Fruit fly (Drosophila melanogaster) whole organism, pupa: ENCODE results near the gene Pnn.
A peak's percentile ranks its signal among the peaks of the same experiment; 100 is the strongest.
"Not testable (repeated sequence)": the region's sequence is repeated elsewhere in the genome, so short reads cannot be mapped to it uniquely, and the experiment has no call there.

Experiments
- CG10348 ChIP-seq: fragments of 200-800 bp; sonication (Bioruptor generic); IDR thresholded peaks from 2 replicates; pipeline ENCODE4 v1.3.6; 2022; ENCODE audit warnings: missing biosample characterization, missing genetic modification characterization
- CG12605 ChIP-seq: fragments of 200-800 bp; sonication (Bioruptor generic); IDR thresholded peaks from 2 replicates; pipeline ENCODE4 v1.3.6; 2022; ENCODE audit warnings: missing biosample characterization, missing genetic modification characterization
- CG13204 ChIP-seq: fragments of 200-800 bp; sonication (Bioruptor generic); optimal IDR thresholded peaks from 2 replicates; lab custom pipeline; 2018; ENCODE audit warnings: missing biosample characterization, mild to moderate bottlenecking, missing genetic modification characterization, moderate library complexity
- CG14655 ChIP-seq: fragments of 200-800 bp; sonication (Bioruptor generic); optimal IDR thresholded peaks from 3 replicates; lab custom pipeline; 2017; ENCODE audit warnings: mild to moderate bottlenecking, missing biosample characterization, missing genetic modification reagents, missing genetic modification characterization
- CG15710 ChIP-seq: fragments of 200-800 bp; sonication (Bioruptor generic); optimal IDR thresholded peaks from 2 replicates; lab custom pipeline; 2018; ENCODE audit warnings: missing biosample characterization, mild to moderate bottlenecking, missing genetic modification characterization, moderate library complexity
- CG17806 ChIP-seq: fragments of 200-800 bp; sonication (Bioruptor generic); optimal IDR thresholded peaks from 2 replicates; lab custom pipeline; 2018; ENCODE audit warnings: missing biosample characterization, mild to moderate bottlenecking, missing genetic modification characterization, moderate library complexity
- CG32121 ChIP-seq: fragments of 200-800 bp; sonication (Bioruptor generic); IDR thresholded peaks from 2 replicates; pipeline ENCODE4 v1.3.6; 2022; ENCODE audit warnings: missing biosample characterization, missing genetic modification characterization
- CG34367 ChIP-seq: fragments of 200-800 bp; sonication (Bioruptor generic); optimal IDR thresholded peaks from 2 replicates; lab custom pipeline; 2018; ENCODE audit warnings: missing biosample characterization, mild to moderate bottlenecking, missing genetic modification characterization
- CG4496 ChIP-seq: fragments of 200-800 bp; sonication (Bioruptor generic); IDR thresholded peaks from 3 replicates; pipeline ENCODE4 v1.3.6; 2022; ENCODE audit warnings: missing biosample characterization, missing genetic modification characterization
- CG8159 ChIP-seq: fragments of 200-800 bp; sonication (Bioruptor generic); optimal IDR thresholded peaks from 3 replicates; lab custom pipeline; 2018; ENCODE audit warnings: missing biosample characterization, mild to moderate bottlenecking, missing genetic modification characterization, moderate library complexity
- CG8301 ChIP-seq: fragments of 200-800 bp; sonication (Bioruptor generic); optimal IDR thresholded peaks from 2 replicates; lab custom pipeline; 2018; ENCODE audit warnings: missing biosample characterization, mild to moderate bottlenecking, missing genetic modification characterization
- CG9948 ChIP-seq: fragments of 200-800 bp; sonication (Bioruptor generic); optimal IDR thresholded peaks from 2 replicates; lab custom pipeline; 2018; ENCODE audit warnings: missing biosample characterization, mild to moderate bottlenecking, missing genetic modification characterization, moderate library complexity
- D1 ChIP-seq: fragments of 200-800 bp; sonication (Bioruptor generic); optimal IDR thresholded peaks from 2 replicates; lab custom pipeline; 2018; ENCODE audit warnings: missing biosample characterization, mild to moderate bottlenecking, missing genetic modification characterization, moderate library complexity
- EcR ChIP-seq: fragments of 200-800 bp; sonication (Bioruptor generic); optimal IDR thresholded peaks from 3 replicates; lab custom pipeline; 2019; ENCODE audit warnings: missing biosample characterization, missing genetic modification characterization, mild to moderate bottlenecking, moderate library complexity, missing genetic modification reagents
- Ets98B ChIP-seq: fragments of 200-800 bp; sonication (Bioruptor generic); IDR thresholded peaks from 2 replicates; pipeline ENCODE4 v1.3.6; 2022; ENCODE audit warnings: missing biosample characterization, missing genetic modification characterization
- Pif1A ChIP-seq: fragments of 200-800 bp; sonication (Bioruptor generic); optimal IDR thresholded peaks from 3 replicates; lab custom pipeline; 2016; ENCODE audit warnings: missing biosample characterization, missing genetic modification characterization
- Pif1B ChIP-seq: fragments of 200-800 bp; sonication (Bioruptor generic); optimal IDR thresholded peaks from 3 replicates; lab custom pipeline; 2016; ENCODE audit warnings: missing biosample characterization, missing genetic modification characterization
- Snoo ChIP-seq: fragments of 200-800 bp; sonication (Bioruptor generic); optimal IDR thresholded peaks from 3 replicates; lab custom pipeline; 2017; ENCODE audit warnings: missing biosample characterization, mild to moderate bottlenecking, missing genetic modification characterization, inconsistent platforms
- fd96Ca ChIP-seq: fragments of 200-800 bp; sonication (Bioruptor generic); IDR thresholded peaks from 3 replicates; pipeline ENCODE4 v1.3.6; 2022; ENCODE audit warnings: missing biosample characterization, missing genetic modification characterization
- gl ChIP-seq: fragments of 200-800 bp; sonication (Bioruptor generic); optimal IDR thresholded peaks from 2 replicates; lab custom pipeline; 2018; ENCODE audit warnings: missing biosample characterization, mild to moderate bottlenecking, missing genetic modification characterization
- rn ChIP-seq: fragments of 200-800 bp; sonication (Bioruptor generic); IDR thresholded peaks from 2 replicates; pipeline ENCODE4 v1.3.6; 2022; ENCODE audit warnings: missing biosample characterization, missing genetic modification characterization

Pnn gene

DNA sequence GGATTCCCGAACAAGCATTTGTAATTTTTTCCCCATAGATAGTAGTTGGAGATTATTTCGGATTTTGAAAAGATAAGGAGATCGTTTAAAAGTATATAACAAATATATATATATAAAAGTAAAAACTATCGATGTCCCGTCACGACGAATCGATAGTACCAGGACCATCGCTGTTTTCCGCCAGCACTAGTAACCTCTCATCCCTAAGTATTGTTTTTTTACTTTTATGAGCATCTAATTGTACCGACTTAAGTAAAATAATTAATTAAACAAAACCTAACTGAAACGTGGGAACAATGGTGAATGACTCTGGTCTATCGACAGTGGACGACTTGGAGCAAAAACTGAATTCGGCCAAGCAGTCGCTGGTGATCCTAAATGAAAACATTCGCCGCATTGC lies at the start of gene Pnn:
Pnn (plus strand) TSS at position 187 of the 400 bp plus-strand sequence.
- TF ChIP-seq CG10348 (GFP tag; lab: Robert Waterston, UW) (no peak), Pif1A (GFP tag; lab: Kevin White, UChicago) (no peak), CG32121 (GFP tag; lab: Robert Waterston, UW) (no peak), gl (tag; lab: Kevin White, UChicago) (no peak), CG17806 (tag; lab: Kevin White, UChicago) (no peak), CG12605 (GFP tag; lab: Robert Waterston, UW) (no peak), EcR (GFP tag; lab: Kevin White, UChicago) (no peak), CG8159 (tag; lab: Kevin White, UChicago) (no peak), CG13204 (GFP tag; lab: Kevin White, UChicago) (no peak), Pif1B (GFP tag; lab: Kevin White, UChicago) (no peak), rn (GFP tag; lab: Robert Waterston, UW) (no peak), CG9948 (tag; lab: Kevin White, UChicago) (no peak), CG4496 (GFP tag; lab: Robert Waterston, UW) (no peak)

- TF ChIP-seq CG8159 (tag; lab: Kevin White, UChicago); CG34367 (tag; lab: Kevin White, UChicago); CG13204 (GFP tag; lab: Kevin White, UChicago): not testable (repeated sequence)
Observed at dm6 chr3R:9692675-9693129, 48.0 kb upstream of the Pnn start, which contains the start of the genes Unc-115b, p24-2 and CG32939. Unc-115b (minus strand) TSS chr3R:9692775. p24-2 (minus strand) TSS chr3R:9692794. CG32939 (plus strand) TSS chr3R:9693079.

- no peak for TF ChIP-seq CG8159 (tag; lab: Kevin White, UChicago)
- TF ChIP-seq Snoo = no peak
- TF ChIP-seq EcR (GFP tag; lab: Kevin White, UChicago) = no peak
- no peak for TF ChIP-seq CG9948 (tag; lab: Kevin White, UChicago)
- no peak for TF ChIP-seq CG12605 (GFP tag; lab: Robert Waterston, UW)
- no peak for TF ChIP-seq CG15710
- no peak for TF ChIP-seq Ets98B
- TF ChIP-seq CG17806 (tag; lab: Kevin White, UChicago) = no peak
- TF ChIP-seq Pif1B (GFP tag; lab: Kevin White, UChicago) = no peak
- no peak for TF ChIP-seq rn (GFP tag; lab: Robert Waterston, UW)
Observed at dm6 chr3R:9694999-9695398, 45.7 kb upstream of the Pnn start.

DNA sequence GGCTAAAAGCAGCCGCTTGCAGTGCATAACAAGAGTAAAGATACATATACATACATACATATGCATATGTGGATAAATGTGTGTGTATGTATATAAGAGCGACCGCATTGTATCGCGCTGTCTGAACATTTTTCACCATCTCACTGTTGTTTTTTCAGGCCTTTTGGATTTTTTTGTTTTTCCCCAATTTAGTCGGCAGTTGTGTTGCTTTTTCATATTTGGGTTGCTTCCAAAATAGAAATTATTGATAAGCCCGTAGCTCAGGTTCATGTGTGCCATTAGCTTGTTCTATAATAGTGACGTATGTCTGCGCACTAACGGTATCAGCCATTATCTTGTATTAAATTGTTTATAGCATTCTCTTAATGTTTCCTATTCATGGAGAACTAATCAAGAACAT lies 40.2 kb upstream of the Pnn start:
- TF ChIP-seq CG15710 = no peak
- no peak for TF ChIP-seq Ets98B
- TF ChIP-seq CG13204 (GFP tag; lab: Kevin White, UChicago) = no peak
- no peak for TF ChIP-seq fd96Ca (GFP tag; lab: Robert Waterston, UW)
- TF ChIP-seq CG8301 = no peak

- TF ChIP-seq CG10348 (GFP tag; lab: Robert Waterston, UW) = no peak
- no peak for TF ChIP-seq D1 (tag; lab: Kevin White, UChicago)
- TF ChIP-seq Snoo = no peak
- TF ChIP-seq CG34367 (tag; lab: Kevin White, UChicago) = no peak
- TF ChIP-seq EcR (GFP tag; lab: Kevin White, UChicago) = no peak
- TF ChIP-seq CG4496 (GFP tag; lab: Robert Waterston, UW) = no peak
- no peak for TF ChIP-seq CG8301
- TF ChIP-seq CG17806 (tag; lab: Kevin White, UChicago) = no peak
- no peak for TF ChIP-seq fd96Ca (GFP tag; lab: Robert Waterston, UW)
- TF ChIP-seq Pif1B (GFP tag; lab: Kevin White, UChicago) = no peak
- TF ChIP-seq Ets98B = no peak
- no peak for TF ChIP-seq CG13204 (GFP tag; lab: Kevin White, UChicago)
- no peak for TF ChIP-seq CG32121 (GFP tag; lab: Robert Waterston, UW)
- TF ChIP-seq CG8159 (tag; lab: Kevin White, UChicago) = no peak
- TF ChIP-seq CG14655 (GFP tag; lab: Kevin White, UChicago) = no peak
Observed at dm6 chr3R:9701148-9701703, 39.5 kb upstream of the Pnn start.

- no peak for TF ChIP-seq Snoo
- no peak for TF ChIP-seq fd96Ca (GFP tag; lab: Robert Waterston, UW)
- TF ChIP-seq EcR (GFP tag; lab: Kevin White, UChicago) = peak; percentile 30
- TF ChIP-seq Ets98B = no peak
- no peak for TF ChIP-seq CG8159 (tag; lab: Kevin White, UChicago)
- no peak for TF ChIP-seq CG9948 (tag; lab: Kevin White, UChicago)
Observed at dm6 chr3R:9701897-9702296, 38.8 kb upstream of the Pnn start.

DNA sequence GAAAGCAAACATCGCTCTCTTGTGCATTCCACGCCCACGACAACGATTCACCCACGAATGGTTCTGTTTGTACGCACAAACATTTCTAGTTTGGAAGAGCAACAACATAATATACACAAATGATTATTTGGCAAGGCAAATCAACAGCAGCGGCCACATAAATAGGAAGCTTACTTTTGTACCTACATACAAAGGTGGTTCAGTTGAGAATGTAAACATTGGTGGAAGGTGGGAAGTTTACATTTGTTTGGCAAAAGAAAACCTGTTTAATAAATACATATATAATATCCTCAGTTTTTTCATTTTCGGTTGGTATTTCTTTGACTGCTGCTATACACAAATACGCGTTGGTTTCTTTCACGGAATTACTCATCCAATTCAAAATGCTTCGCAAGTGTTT lies 38.1 kb upstream of the Pnn start:
- TF ChIP-seq EcR (GFP tag; lab: Kevin White, UChicago) = no peak
- no peak for TF ChIP-seq CG13204 (GFP tag; lab: Kevin White, UChicago)
- no peak for TF ChIP-seq fd96Ca (GFP tag; lab: Robert Waterston, UW)
- TF ChIP-seq Pif1A (GFP tag; lab: Kevin White, UChicago) = no peak
- TF ChIP-seq CG32121 (GFP tag; lab: Robert Waterston, UW) = no peak
- TF ChIP-seq CG8301 = peak; percentile 71
- TF ChIP-seq CG34367 (tag; lab: Kevin White, UChicago) = peak; percentile 7
- TF ChIP-seq D1 (tag; lab: Kevin White, UChicago) = no peak
- peak; percentile 38 for TF ChIP-seq CG17806 (tag; lab: Kevin White, UChicago)
- TF ChIP-seq Ets98B = no peak
- peak; percentile 33 for TF ChIP-seq CG8159 (tag; lab: Kevin White, UChicago)
- TF ChIP-seq Snoo = peak; percentile 27
- no peak for TF ChIP-seq CG4496 (GFP tag; lab: Robert Waterston, UW)
- peak; percentile 67 for TF ChIP-seq CG14655 (GFP tag; lab: Kevin White, UChicago)
- TF ChIP-seq CG12605 (GFP tag; lab: Robert Waterston, UW) = no peak
- TF ChIP-seq Pif1B (GFP tag; lab: Kevin White, UChicago) = peak; percentile 37
- peak; percentile 30 for TF ChIP-seq CG9948 (tag; lab: Kevin White, UChicago)
- peak; percentile 12 for TF ChIP-seq CG15710
- no peak for TF ChIP-seq gl (tag; lab: Kevin White, UChicago)
- no peak for TF ChIP-seq CG10348 (GFP tag; lab: Robert Waterston, UW)
- TF ChIP-seq rn (GFP tag; lab: Robert Waterston, UW) = no peak
- TF ChIP-seq, all 21 proteins: peak for 9
